Worm (Caenorhabditis elegans): ENCODE results near the gene sra-39.

ce11 chrX:13850359-13850758, 52.9 kb downstream of the sra-39 start:
- TF ChIP-seq blmp-1 (tag; optimal IDR thresholded peaks at IDR 0.05; ENCODE audit: insufficient read depth): no peak
- TF ChIP-seq elt-3 (tag; optimal IDR thresholded peaks at IDR 0.05): no peak
- no peak for TF ChIP-seq sma-3 (GFP tag; optimal IDR thresholded peaks at IDR 0.05)
- no peak for TF ChIP-seq fos-1 (tag; optimal IDR thresholded peaks at IDR 0.05)
- TF ChIP-seq ztf-11 (tag; optimal IDR thresholded peaks at IDR 0.05): no peak
- no peak for TF ChIP-seq egl-27 (tag; optimal IDR thresholded peaks at IDR 0.05)
- TF ChIP-seq unc-62 (GFP tag; optimal IDR thresholded peaks at IDR 0.05): no peak
- TF ChIP-seq zag-1 (tag; optimal IDR thresholded peaks at IDR 0.05): no peak
